Worm (Caenorhabditis elegans) whole organism, L4 larva: ENCODE results near the gene C33F10.11.
"Not testable (repeated sequence)": the region's sequence is repeated elsewhere in the genome, so short reads cannot be mapped to it uniquely, and the experiment has no call there.

ENCODE experiments used
- T26A8.4 ChIP-seq: fragments of 200-800 bp; sonication (Bioruptor generic); IDR thresholded peaks from 2 replicates; pipeline ENCODE4 v1.3.6; 2022; ENCODE audit warnings: missing genetic modification characterization, missing compliant biosample characterization
- jun-1 ChIP-seq: fragments of 150-350 bp; optimal IDR thresholded peaks from 2 replicates; lab custom pipeline; 2014; ENCODE audit warnings: missing biosample characterization, missing genetic modification reagents, missing genetic modification characterization
- nhr-42 ChIP-seq: fragments of 200-800 bp; sonication (Bioruptor generic); IDR thresholded peaks from 2 replicates; pipeline ENCODE4 v1.3.6; 2022; ENCODE audit warnings: missing genetic modification characterization, missing compliant biosample characterization
- nhr-6 ChIP-seq: fragments of 150-350 bp; optimal IDR thresholded peaks from 2 replicates; lab custom pipeline; 2014; ENCODE audit warnings: missing biosample characterization, missing genetic modification characterization

DNA sequence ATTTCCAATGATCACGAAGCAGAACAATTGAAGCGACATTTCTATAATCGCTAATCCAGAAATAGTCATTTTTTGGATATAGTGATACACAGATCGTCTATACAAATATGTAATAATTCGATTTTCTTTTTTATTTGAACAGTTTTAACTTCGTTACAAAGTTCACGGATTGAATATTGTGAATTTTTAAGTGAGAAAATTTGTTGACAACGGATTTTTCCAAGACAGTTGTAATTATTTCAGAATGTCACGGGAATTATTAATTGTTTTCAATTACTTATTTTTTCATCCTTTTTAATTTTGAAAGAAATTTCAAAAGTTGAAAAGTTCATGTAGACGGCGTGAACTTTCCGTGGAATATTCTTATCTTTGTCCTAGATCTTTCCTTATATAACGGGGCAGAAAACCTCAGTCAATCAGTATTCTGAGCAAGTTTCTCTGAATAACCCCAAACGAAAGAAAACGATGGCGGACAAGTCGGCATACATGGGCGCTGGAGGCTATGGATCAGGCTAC lies 7.5 kb upstream of the C33F10.11 start, which contains the start of the genes T23B7.2 and nspd-4:
- not testable (repeated sequence) for TF ChIP-seq jun-1 (tag; lab: Kevin White, UChicago); nhr-6 (tag; lab: Kevin White, UChicago); nhr-42 (GFP tag; lab: Robert Waterston, UW); T26A8.4
